Worm (Caenorhabditis elegans): Measurements from ENCODE around the gene T27E4.1.

ce11 chrV:9082350-9082749 lies 9.8 kb upstream of the T27E4.1 start:
- no peak for TF ChIP-seq ztf-18 (tag; optimal IDR thresholded peaks at IDR 0.05)
- no peak for TF ChIP-seq B0336.3 (GFP tag; IDR thresholded peaks at IDR 0.05)
- no peak for TF ChIP-seq D2030.7 (GFP tag; IDR thresholded peaks at IDR 0.05)
- no peak for TF ChIP-seq F57A8.1 (GFP tag; optimal IDR thresholded peaks at IDR 0.05)
- no peak for TF ChIP-seq ztf-22 (GFP tag; optimal IDR thresholded peaks at IDR 0.05)
- TF ChIP-seq zim-3 (tag; optimal IDR thresholded peaks at IDR 0.05) = no peak
- TF ChIP-seq unc-62 (GFP tag; optimal IDR thresholded peaks at IDR 0.05) = no peak
- no peak for TF ChIP-seq tbp1 (GFP tag; optimal IDR thresholded peaks at IDR 0.05)

Measured in whole organism, young adult.